Worm (Caenorhabditis elegans) whole organism, midembryonic: Measurements from ENCODE around the gene mrpl-50.

Experiments used
- cog-1 ChIP-seq: sonication (generic microtip); optimal IDR thresholded peaks from 2 replicates; lab custom pipeline; 2016; ENCODE audit warnings: missing genetic modification characterization, missing compliant biosample characterization
- flt-1 ChIP-seq: fragments of 200-800 bp; sonication (Bioruptor generic); IDR thresholded peaks from 2 replicates; pipeline ENCODE4 v1.3.6; 2022; ENCODE audit warnings: missing genetic modification characterization, missing compliant biosample characterization

ce11 chrII:8931405-8932149 lies 1.9 kb downstream of the mrpl-50 start:
- no peak for TF ChIP-seq flt-1 (GFP tag; lab: Robert Waterston, UW)
- TF ChIP-seq cog-1, result no peak
